Fruit fly (Drosophila melanogaster) whole organism, adult: Measurements from ENCODE around the gene Mical.

ENCODE experiments used
- CG11617 ChIP-seq: fragments of 200-800 bp; sonication (Bioruptor generic); optimal IDR thresholded peaks from 2 replicates; lab custom pipeline; 2017; ENCODE audit warnings: mild to moderate bottlenecking, missing biosample characterization, missing genetic modification reagents, missing genetic modification characterization
- CG12768 ChIP-seq: fragments of 200-800 bp; sonication (Bioruptor generic); optimal IDR thresholded peaks from 2 replicates; lab custom pipeline; 2017; ENCODE audit warnings: missing biosample characterization, missing genetic modification characterization, mild to moderate bottlenecking, moderate library complexity, missing genetic modification reagents
- CG14711 ChIP-seq: fragments of 200-800 bp; sonication (Bioruptor generic); optimal IDR thresholded peaks from 2 replicates; lab custom pipeline; 2018; ENCODE audit warnings: missing biosample characterization, mild to moderate bottlenecking, missing genetic modification characterization, moderate library complexity
- CG1620 ChIP-seq: fragments of 200-800 bp; sonication (Bioruptor generic); optimal IDR thresholded peaks from 2 replicates; lab custom pipeline; 2016; ENCODE audit warnings: missing biosample characterization, missing genetic modification characterization
- CG33017 ChIP-seq: fragments of 200-800 bp; sonication (Bioruptor generic); optimal IDR thresholded peaks from 2 replicates; lab custom pipeline; 2018; ENCODE audit warnings: missing biosample characterization, mild to moderate bottlenecking, missing genetic modification characterization, moderate library complexity
- CG5204 ChIP-seq: fragments of 200-800 bp; sonication (Bioruptor generic); optimal IDR thresholded peaks from 2 replicates; lab custom pipeline; 2016; ENCODE audit warnings: missing biosample characterization, missing genetic modification characterization
- CG7045 ChIP-seq: fragments of 200-800 bp; sonication (Bioruptor generic); optimal IDR thresholded peaks from 2 replicates; lab custom pipeline; 2017; ENCODE audit warnings: missing biosample characterization, mild to moderate bottlenecking, missing genetic modification characterization
- CG7101 ChIP-seq: fragments of 200-800 bp; sonication (Bioruptor generic); optimal IDR thresholded peaks from 2 replicates; lab custom pipeline; 2018; ENCODE audit warnings: missing biosample characterization, mild to moderate bottlenecking, missing genetic modification characterization, moderate library complexity
- Clk ChIP-seq: fragments of 200-800 bp; sonication (Bioruptor generic); optimal IDR thresholded peaks from 2 replicates; lab custom pipeline; 2017; ENCODE audit warnings: missing biosample characterization, missing genetic modification characterization
- Crg-1 ChIP-seq: fragments of 200-800 bp; sonication (Bioruptor generic); optimal IDR thresholded peaks from 2 replicates; lab custom pipeline; 2016; ENCODE audit warnings: missing biosample characterization, missing genetic modification characterization
- Hr96 ChIP-seq: fragments of 200-800 bp; sonication (Bioruptor generic); optimal IDR thresholded peaks from 2 replicates; lab custom pipeline; 2016; ENCODE audit warnings: missing biosample characterization, missing genetic modification characterization
- Mnt ChIP-seq: fragments of 200-800 bp; sonication (Bioruptor generic); optimal IDR thresholded peaks from 2 replicates; lab custom pipeline; 2016; ENCODE audit warnings: missing biosample characterization, mild to moderate bottlenecking, missing genetic modification characterization
- bab1 ChIP-seq: fragments of 200-800 bp; sonication (Bioruptor generic); optimal IDR thresholded peaks from 3 replicates; lab custom pipeline; 2019; ENCODE audit warnings: missing biosample characterization, mild to moderate bottlenecking, missing genetic modification characterization, moderate library complexity
- cic ChIP-seq: fragments of 200-800 bp; sonication (Bioruptor generic); optimal IDR thresholded peaks from 2 replicates; lab custom pipeline; 2017; ENCODE audit warnings: missing biosample characterization, mild to moderate bottlenecking, missing genetic modification characterization, moderate library complexity
- cnc ChIP-seq, 2 experiments: fragments of >200 bp; optimal IDR thresholded peaks; 2 replicates each; lab custom pipeline; 2017
- kay ChIP-seq: fragments of 200-800 bp; sonication (Bioruptor generic); peaks from one replicate; lab custom pipeline; 2016; ENCODE audit warnings: missing biosample characterization, missing genetic modification characterization, borderline replicate concordance
- ovo ChIP-seq: fragments of 200-800 bp; sonication (Bioruptor generic); optimal IDR thresholded peaks from 2 replicates; lab custom pipeline; 2016; ENCODE audit warnings: missing biosample characterization, missing genetic modification characterization
- pad ChIP-seq: fragments of 200-800 bp; sonication (Bioruptor generic); optimal IDR thresholded peaks from 3 replicates; lab custom pipeline; 2017; ENCODE audit warnings: missing biosample characterization, missing genetic modification characterization, mild to moderate bottlenecking, moderate library complexity, missing genetic modification reagents
- tj ChIP-seq: fragments of 200-800 bp; sonication (Bioruptor generic); optimal IDR thresholded peaks from 3 replicates; lab custom pipeline; 2017; ENCODE audit warnings: missing biosample characterization, mild to moderate bottlenecking, missing genetic modification characterization, moderate library complexity
- toe ChIP-seq: fragments of 200-800 bp; sonication (Bioruptor generic); optimal IDR thresholded peaks from 2 replicates; lab custom pipeline; 2016; ENCODE audit warnings: missing biosample characterization, missing genetic modification characterization

Mical gene

dm6 chr3R:10001174-10001789, 41.4 kb downstream of the Mical start, which contains the start of gene CG5359:
CG5359 (minus strand) TSS chr3R:10001276.
- TF ChIP-seq bab1 (peak; percentile 66), cnc (optimal IDR thresholded peaks at IDR 0.05; lab: Kevin White, UChicago) (no peak)

dm6 chr3R:9996689-9997213, 45.9 kb downstream of the Mical start, which contains the start of the genes Gr85a and Spn85F:
Gr85a (minus strand) TSS chr3R:9996789.
Spn85F (plus strand) TSS chr3R:9997163.
- TF ChIP-seq CG11617 (GFP tag; lab: Kevin White, UChicago), result no peak
- no peak for TF ChIP-seq CG1620 (GFP tag; lab: Kevin White, UChicago)
- no peak for TF ChIP-seq Mnt (GFP tag; lab: Kevin White, UChicago)
- TF ChIP-seq cnc (optimal IDR thresholded peaks at IDR 0.05; lab: Kevin White, UChicago), result no peak
- no peak for TF ChIP-seq pad (GFP tag; lab: Kevin White, UChicago)
- TF ChIP-seq Hr96, result no peak
- no peak for TF ChIP-seq ovo (GFP tag; lab: Kevin White, UChicago)
- no peak for TF ChIP-seq cic
- no peak for TF ChIP-seq CG7045 (GFP tag; lab: Kevin White, UChicago)
- TF ChIP-seq Crg-1 (GFP tag; lab: Kevin White, UChicago), result no peak
- TF ChIP-seq CG5204, result no peak
- TF ChIP-seq CG33017 (tag; lab: Kevin White, UChicago), result no peak
- no peak for TF ChIP-seq Clk (GFP tag; lab: Kevin White, UChicago)
- no peak for TF ChIP-seq CG7101 (tag; lab: Kevin White, UChicago)
- TF ChIP-seq CG14711, result no peak
- TF ChIP-seq bab1, result no peak
- no peak for TF ChIP-seq kay (GFP tag; lab: Kevin White, UChicago)

dm6 chr3R:9985585-9986393, 56.9 kb downstream of the Mical start, which contains the start of gene Art4:
Art4 (minus strand) TSS chr3R:9986060.
- TF ChIP-seq CG1620 (GFP tag; lab: Kevin White, UChicago) (no peak), toe (GFP tag; lab: Kevin White, UChicago) (peak; percentile 79), CG5204 (no peak), cnc (optimal IDR thresholded peaks at IDR 0.05; lab: Kevin White, UChicago) (no peak), CG7045 (GFP tag; lab: Kevin White, UChicago) (peak; percentile 24), CG11617 (GFP tag; lab: Kevin White, UChicago) (peak; percentile 32), Hr96 (peak; percentile 66), kay (GFP tag; lab: Kevin White, UChicago) (no peak), CG7101 (tag; lab: Kevin White, UChicago) (peak; percentile 59), CG33017 (tag; lab: Kevin White, UChicago) (no peak), Mnt (GFP tag; lab: Kevin White, UChicago) (peak; percentile 85), CG12768 (GFP tag; lab: Kevin White, UChicago) (peak; percentile 30), Clk (GFP tag; lab: Kevin White, UChicago) (peak; percentile 40), cic (peak; percentile 19), ovo (GFP tag; lab: Kevin White, UChicago) (no peak), pad (GFP tag; lab: Kevin White, UChicago) (peak; percentile 45), Crg-1 (GFP tag; lab: Kevin White, UChicago) (peak; percentile 11), bab1 (peak; percentile 26), tj (peak; percentile 13), CG14711 (peak; percentile 15)

- TF ChIP-seq CG12768 (GFP tag; lab: Kevin White, UChicago) (no peak), Hr96 (no peak), kay (GFP tag; lab: Kevin White, UChicago) (no peak)
Observed at dm6 chr3R:9978977-9979376, 63.7 kb downstream of the Mical start.

dm6 chr3R:9977494-9977893, 65.2 kb downstream of the Mical start:
- TF ChIP-seq CG7101 (tag; lab: Kevin White, UChicago) (no peak), CG5204 (no peak), cic (no peak), tj (no peak), kay (GFP tag; lab: Kevin White, UChicago) (no peak), toe (GFP tag; lab: Kevin White, UChicago) (no peak), CG14711 (no peak), Mnt (GFP tag; lab: Kevin White, UChicago) (no peak), Hr96 (no peak), Clk (GFP tag; lab: Kevin White, UChicago) (no peak), CG7045 (GFP tag; lab: Kevin White, UChicago) (no peak), pad (GFP tag; lab: Kevin White, UChicago) (no peak), bab1 (no peak), CG33017 (tag; lab: Kevin White, UChicago) (no peak)
